Fruit fly (Drosophila melanogaster) whole organism, pupa: ENCODE results near the gene Sb.

Experiments used
- CG10348 ChIP-seq: fragments of 200-800 bp; sonication (Bioruptor generic); IDR thresholded peaks from 2 replicates; pipeline ENCODE4 v1.3.6; 2022; ENCODE audit warnings: missing biosample characterization, missing genetic modification characterization
- CG12605 ChIP-seq: fragments of 200-800 bp; sonication (Bioruptor generic); IDR thresholded peaks from 2 replicates; pipeline ENCODE4 v1.3.6; 2022; ENCODE audit warnings: missing biosample characterization, missing genetic modification characterization
- CG13204 ChIP-seq: fragments of 200-800 bp; sonication (Bioruptor generic); optimal IDR thresholded peaks from 2 replicates; lab custom pipeline; 2018; ENCODE audit warnings: missing biosample characterization, mild to moderate bottlenecking, missing genetic modification characterization, moderate library complexity
- CG14655 ChIP-seq: fragments of 200-800 bp; sonication (Bioruptor generic); optimal IDR thresholded peaks from 3 replicates; lab custom pipeline; 2017; ENCODE audit warnings: mild to moderate bottlenecking, missing biosample characterization, missing genetic modification reagents, missing genetic modification characterization
- CG34367 ChIP-seq: fragments of 200-800 bp; sonication (Bioruptor generic); optimal IDR thresholded peaks from 2 replicates; lab custom pipeline; 2018; ENCODE audit warnings: missing biosample characterization, mild to moderate bottlenecking, missing genetic modification characterization
- CG4496 ChIP-seq: fragments of 200-800 bp; sonication (Bioruptor generic); IDR thresholded peaks from 3 replicates; pipeline ENCODE4 v1.3.6; 2022; ENCODE audit warnings: missing biosample characterization, missing genetic modification characterization
- CG8159 ChIP-seq: fragments of 200-800 bp; sonication (Bioruptor generic); optimal IDR thresholded peaks from 3 replicates; lab custom pipeline; 2018; ENCODE audit warnings: missing biosample characterization, mild to moderate bottlenecking, missing genetic modification characterization, moderate library complexity
- CG9948 ChIP-seq: fragments of 200-800 bp; sonication (Bioruptor generic); optimal IDR thresholded peaks from 2 replicates; lab custom pipeline; 2018; ENCODE audit warnings: missing biosample characterization, mild to moderate bottlenecking, missing genetic modification characterization, moderate library complexity
- EcR ChIP-seq: fragments of 200-800 bp; sonication (Bioruptor generic); optimal IDR thresholded peaks from 3 replicates; lab custom pipeline; 2019; ENCODE audit warnings: missing biosample characterization, missing genetic modification characterization, mild to moderate bottlenecking, moderate library complexity, missing genetic modification reagents
- Pif1A ChIP-seq: fragments of 200-800 bp; sonication (Bioruptor generic); optimal IDR thresholded peaks from 3 replicates; lab custom pipeline; 2016; ENCODE audit warnings: missing biosample characterization, missing genetic modification characterization
- fd96Ca ChIP-seq: fragments of 200-800 bp; sonication (Bioruptor generic); IDR thresholded peaks from 3 replicates; pipeline ENCODE4 v1.3.6; 2022; ENCODE audit warnings: missing biosample characterization, missing genetic modification characterization
- gl ChIP-seq: fragments of 200-800 bp; sonication (Bioruptor generic); optimal IDR thresholded peaks from 2 replicates; lab custom pipeline; 2018; ENCODE audit warnings: missing biosample characterization, mild to moderate bottlenecking, missing genetic modification characterization

dm6 chr3R:16173500-16173899 is 57.5 kb downstream of the Sb start:
- no peak for TF ChIP-seq CG10348 (GFP tag; lab: Robert Waterston, UW)
- no peak for TF ChIP-seq CG13204 (GFP tag; lab: Kevin White, UChicago)
- no peak for TF ChIP-seq CG8159 (tag; lab: Kevin White, UChicago)
- no peak for TF ChIP-seq gl (tag; lab: Kevin White, UChicago)
- no peak for TF ChIP-seq Pif1A
- no peak for TF ChIP-seq EcR (GFP tag; lab: Kevin White, UChicago)
- no peak for TF ChIP-seq fd96Ca
- no peak for TF ChIP-seq CG12605 (GFP tag; lab: Robert Waterston, UW)
- TF ChIP-seq CG34367 (tag; lab: Kevin White, UChicago), result no peak
- TF ChIP-seq CG14655, result no peak
- TF ChIP-seq CG4496 (GFP tag; lab: Robert Waterston, UW), result no peak
- no peak for TF ChIP-seq CG9948 (tag; lab: Kevin White, UChicago)
